Fruit fly (Drosophila melanogaster): ENCODE measurements around the gene del.
A peak's percentile ranks its signal among the peaks of the same experiment; 100 is the strongest.

Gene del

dm6 chr2L:21196511-21196910 lies 48.2 kb upstream of the del start (continued):
- TF ChIP-seq lov (optimal IDR thresholded peaks at IDR 0.05) (no peak), lov (GFP tag; IDR thresholded peaks at IDR 0.05) (no peak), CG13296 (GFP tag; optimal IDR thresholded peaks at IDR 0.05) (no peak), CG6272 (GFP tag; IDR thresholded peaks at IDR 0.05) (no peak), disco-r (GFP tag; optimal IDR thresholded peaks at IDR 0.05) (no peak), dimm (GFP tag; IDR thresholded peaks at IDR 0.05) (no peak), CG1529 (GFP tag; optimal IDR thresholded peaks at IDR 0.05) (no peak), Neu2 (GFP tag; optimal IDR thresholded peaks at IDR 0.05; ENCODE audit: borderline replicate concordance) (no peak), nerfin-1 (tag; optimal IDR thresholded peaks at IDR 0.05) (no peak), CG3065 (GFP tag; optimal IDR thresholded peaks at IDR 0.05) (no peak), CG8290 (GFP tag; optimal IDR thresholded peaks at IDR 0.05) (no peak), CG8290 (tag; optimal IDR thresholded peaks at IDR 0.05) (no peak), CG1233 (GFP tag; optimal IDR thresholded peaks at IDR 0.05) (no peak), salm (tag; optimal IDR thresholded peaks at IDR 0.05) (no peak), CG5953 (GFP tag; IDR thresholded peaks at IDR 0.05) (no peak), exex (tag; optimal IDR thresholded peaks at IDR 0.05) (no peak), CG8924 (tag; optimal IDR thresholded peaks at IDR 0.05) (peak; percentile 6), CG9215 (GFP tag; IDR thresholded peaks at IDR 0.05) (no peak), Elba2 (GFP tag; optimal IDR thresholded peaks at IDR 0.05) (no peak), slbo (GFP tag; IDR thresholded peaks at IDR 0.05) (peak; percentile 29; the same call in 1 of the 2 replicates), CrebB (tag; optimal IDR thresholded peaks at IDR 0.05) (no peak), CG4360 (GFP tag; IDR thresholded peaks at IDR 0.05) (no peak), HLH54F (GFP tag; optimal IDR thresholded peaks at IDR 0.05) (no peak), CG11696 (GFP tag; IDR thresholded peaks at IDR 0.05) (no peak), CG32772 (GFP tag; IDR thresholded peaks at IDR 0.05) (no peak), slou (GFP tag; optimal IDR thresholded peaks at IDR 0.05) (no peak), schlank (tag; optimal IDR thresholded peaks at IDR 0.05) (no peak), tap (tag; optimal IDR thresholded peaks at IDR 0.05) (no peak), CG17328 (GFP tag; IDR thresholded peaks at IDR 0.05) (no peak), ci (GFP tag; IDR thresholded peaks at IDR 0.05) (no peak), chm (GFP tag; IDR thresholded peaks at IDR 0.05) (no peak), trem (tag; optimal IDR thresholded peaks at IDR 0.05) (no peak), Nf-YB (GFP tag; optimal IDR thresholded peaks at IDR 0.05) (no peak), fd64A (GFP tag; optimal IDR thresholded peaks at IDR 0.05) (no peak), trh (GFP tag; optimal IDR thresholded peaks at IDR 0.05) (no peak), CG7745 (tag; optimal IDR thresholded peaks at IDR 0.05) (no peak), CG10959 (GFP tag; IDR thresholded peaks at IDR 0.05) (no peak), Lim3 (GFP tag; IDR thresholded peaks at IDR 0.05) (no peak), ash1 (GFP tag; optimal IDR thresholded peaks at IDR 0.05) (no peak), CkIIα-i1 (GFP tag; IDR thresholded peaks at IDR 0.05) (no peak), Sox100B (GFP tag; optimal IDR thresholded peaks at IDR 0.05) (no peak), croc (GFP tag; conservative IDR thresholded peaks at IDR 0.05) (no peak), dan (GFP tag; IDR thresholded peaks at IDR 0.05) (no peak), Gsc (GFP tag; IDR thresholded peaks at IDR 0.05) (no peak), Chrac-16 (GFP tag; optimal IDR thresholded peaks at IDR 0.05) (no peak), CG31441 (GFP tag; IDR thresholded peaks at IDR 0.05) (0 out of 2 replicates have a peak, but pooled peaks have one; percentile 33), CG15696 (tag; optimal IDR thresholded peaks at IDR 0.05) (no peak), Dip3 (GFP tag; optimal IDR thresholded peaks at IDR 0.05) (no peak), CG34224 (GFP tag; IDR thresholded peaks at IDR 0.05; ENCODE audit: partially characterized antibody) (no peak), CG32767 (GFP tag; IDR thresholded peaks at IDR 0.05) (no peak), Dll (GFP tag; IDR thresholded peaks at IDR 0.05; ENCODE audit: partially characterized antibody) (no peak), CG11247 (GFP tag; IDR thresholded peaks at IDR 0.05) (no peak), CG1792 (GFP tag; optimal IDR thresholded peaks at IDR 0.05) (no peak), Abd-B (GFP tag; optimal IDR thresholded peaks at IDR 0.05) (no peak)
